Worm (Caenorhabditis elegans) whole organism, young adult: ENCODE data around the gene sams-1.

Experiments
- B0336.3 ChIP-seq: fragments of 200-800 bp; sonication (Bioruptor generic); IDR thresholded peaks from 2 replicates; pipeline ENCODE4 v1.3.6; 2022; ENCODE audit warnings: missing genetic modification characterization, missing compliant biosample characterization
- D2030.7 ChIP-seq: fragments of 200-800 bp; sonication (Bioruptor generic); IDR thresholded peaks from 2 replicates; pipeline ENCODE4 v1.3.6; 2022; ENCODE audit warnings: missing genetic modification reagents, missing genetic modification characterization, missing compliant biosample characterization
- F10E7.11 ChIP-seq: sonication (generic microtip); optimal IDR thresholded peaks from 2 replicates; lab custom pipeline; 2017; ENCODE audit warnings: mild to moderate bottlenecking, missing genetic modification characterization, moderate library complexity, missing compliant biosample characterization
- F23B12.7 ChIP-seq: sonication (generic microtip); optimal IDR thresholded peaks from 2 replicates; lab custom pipeline; 2017; ENCODE audit warnings: missing genetic modification characterization, mild to moderate bottlenecking, missing compliant biosample characterization, antibody characterized with exemption, moderate library complexity; ENCODE audit not compliant: insufficient read depth
- F55B11.4 ChIP-seq: sonication (generic microtip); optimal IDR thresholded peaks from 2 replicates; lab custom pipeline; 2016; ENCODE audit warnings: missing compliant biosample characterization, missing genetic modification characterization, borderline replicate concordance; ENCODE audit not compliant: insufficient read depth
- F57A8.1 ChIP-seq: fragments of 200-800 bp; sonication (Bioruptor generic); optimal IDR thresholded peaks from 2 replicates; lab custom pipeline; 2018; ENCODE audit warnings: mild to moderate bottlenecking, missing genetic modification characterization, moderate library complexity, missing compliant biosample characterization
- K12H6.12 ChIP-seq: fragments of 200-800 bp; sonication (Bioruptor generic); optimal IDR thresholded peaks from 2 replicates; lab custom pipeline; 2018; ENCODE audit warnings: mild to moderate bottlenecking, missing genetic modification characterization, missing compliant biosample characterization
- T26A5.8 ChIP-seq: sonication (generic microtip); optimal IDR thresholded peaks from 2 replicates; lab custom pipeline; 2016; ENCODE audit warnings: missing genetic modification characterization, missing compliant biosample characterization
- Y53F4B.3 ChIP-seq: fragments of 200-800 bp; sonication (Bioruptor generic); IDR thresholded peaks from 2 replicates; pipeline ENCODE4 v1.3.6; 2022; ENCODE audit warnings: missing genetic modification reagents, missing genetic modification characterization, missing compliant biosample characterization
- Y53G8AR.9 ChIP-seq: fragments of 200-800 bp; sonication (Bioruptor generic); conservative IDR thresholded peaks from 2 replicates; pipeline ENCODE4 v1.3.6; 2022; ENCODE audit warnings: missing genetic modification reagents, missing genetic modification characterization, missing compliant biosample characterization
- ZK185.1 ChIP-seq: sonication (generic microtip); optimal IDR thresholded peaks from 2 replicates; lab custom pipeline; 2016; ENCODE audit warnings: mild to moderate bottlenecking, missing genetic modification characterization, missing compliant biosample characterization; ENCODE audit not compliant: poor library complexity, severe bottlenecking
- ama-1 ChIP-seq, 3 experiments: fragments of 150-350 bp in 1 of 3; sonication (generic microtip) in 2 of 3; optimal IDR thresholded peaks; 2 replicates each; lab custom pipeline; 2014 to 2018; ENCODE audit warnings: missing biosample characterization in 2 of 3, missing genetic modification characterization in 2 of 3, missing genetic modification reagents in 2 of 3
- bed-1 ChIP-seq: fragments of 200-800 bp; sonication (Bioruptor generic); IDR thresholded peaks from 2 replicates; pipeline ENCODE4 v1.3.6; 2022; ENCODE audit warnings: missing genetic modification reagents, missing genetic modification characterization, missing compliant biosample characterization
- ccch-3 ChIP-seq: fragments of 200-800 bp; sonication (Bioruptor generic); optimal IDR thresholded peaks from 2 replicates; lab custom pipeline; 2018; ENCODE audit warnings: mild to moderate bottlenecking, missing genetic modification characterization, missing compliant biosample characterization
- ceh-100 ChIP-seq: fragments of 200-800 bp; sonication (Bioruptor generic); IDR thresholded peaks from 2 replicates; pipeline ENCODE4 v1.3.6; 2022; ENCODE audit warnings: missing genetic modification reagents, missing genetic modification characterization, missing compliant biosample characterization
- ceh-27 ChIP-seq: fragments of 200-800 bp; sonication (Bioruptor generic); optimal IDR thresholded peaks from 2 replicates; lab custom pipeline; 2018; ENCODE audit warnings: mild to moderate bottlenecking, missing genetic modification characterization, moderate library complexity, missing compliant biosample characterization
- ceh-58 ChIP-seq: fragments of 200-800 bp; sonication (Bioruptor generic); IDR thresholded peaks from 2 replicates; pipeline ENCODE4 v1.3.6; 2022; ENCODE audit warnings: missing genetic modification characterization, missing compliant biosample characterization
- chd-7 ChIP-seq: sonication (generic microtip); optimal IDR thresholded peaks from 2 replicates; lab custom pipeline; 2016; ENCODE audit warnings: mild to moderate bottlenecking, missing genetic modification characterization, moderate library complexity, missing compliant biosample characterization
- dpl-1 ChIP-seq: fragments of 150-350 bp; optimal IDR thresholded peaks from 2 replicates; lab custom pipeline; 2014; ENCODE audit warnings: missing biosample characterization, missing genetic modification reagents, missing genetic modification characterization
- egl-18 ChIP-seq: fragments of 200-800 bp; sonication (Bioruptor generic); IDR thresholded peaks from 2 replicates; pipeline ENCODE4 v1.3.6; 2022; ENCODE audit warnings: missing genetic modification reagents, missing genetic modification characterization, missing compliant biosample characterization
- egrh-3 ChIP-seq: fragments of 200-800 bp; sonication (Bioruptor generic); IDR thresholded peaks from 2 replicates; pipeline ENCODE4 v1.3.6; 2022; ENCODE audit warnings: missing genetic modification reagents, missing genetic modification characterization, missing compliant biosample characterization
- ekl-4 ChIP-seq: fragments of 200-800 bp; sonication (Bioruptor generic); IDR thresholded peaks from 2 replicates; pipeline ENCODE4 v1.3.6; 2022; ENCODE audit warnings: missing genetic modification reagents, missing genetic modification characterization, missing compliant biosample characterization
- ets-4 ChIP-seq: fragments of 200-800 bp; sonication (Bioruptor generic); optimal IDR thresholded peaks from 2 replicates; lab custom pipeline; 2018; ENCODE audit warnings: mild to moderate bottlenecking, missing genetic modification characterization, missing compliant biosample characterization
- fkh-3 ChIP-seq: sonication (generic microtip); optimal IDR thresholded peaks from 2 replicates; lab custom pipeline; 2016; ENCODE audit warnings: mild to moderate bottlenecking, missing genetic modification characterization, missing compliant biosample characterization
- hmg-1.2 ChIP-seq: fragments of 200-800 bp; sonication (Bioruptor generic); IDR thresholded peaks from 2 replicates; pipeline ENCODE4 v1.3.6; 2022; ENCODE audit warnings: missing genetic modification reagents, missing genetic modification characterization, missing compliant biosample characterization
- hrde-1 ChIP-seq: sonication (generic microtip); optimal IDR thresholded peaks from 2 replicates; lab custom pipeline; 2016; ENCODE audit warnings: missing genetic modification characterization, mild to moderate bottlenecking, missing compliant biosample characterization, moderate library complexity, missing genotype, missing genetic modification reagents, borderline replicate concordance
- lag-1 ChIP-seq: fragments of 200-800 bp; sonication (Bioruptor generic); IDR thresholded peaks from 2 replicates; pipeline ENCODE4 v1.3.6; 2022; ENCODE audit warnings: missing genetic modification reagents, missing genetic modification characterization, missing compliant biosample characterization
- let-526 ChIP-seq: fragments of 200-800 bp; sonication (Bioruptor generic); IDR thresholded peaks from 2 replicates; pipeline ENCODE4 v1.3.6; 2022; ENCODE audit warnings: missing genetic modification reagents, missing genetic modification characterization, missing compliant biosample characterization
- lin-40 ChIP-seq: sonication (generic microtip); optimal IDR thresholded peaks from 2 replicates; lab custom pipeline; 2016; ENCODE audit warnings: missing genetic modification characterization, mild to moderate bottlenecking, missing compliant biosample characterization, missing genotype, missing genetic modification reagents
- lsy-27 ChIP-seq: sonication (generic microtip); optimal IDR thresholded peaks from 2 replicates; lab custom pipeline; 2017; ENCODE audit warnings: missing genetic modification characterization, mild to moderate bottlenecking, missing compliant biosample characterization, antibody characterized with exemption, missing genotype, borderline replicate concordance; ENCODE audit not compliant: insufficient read depth
- mcd-1 ChIP-seq: fragments of 200-800 bp; sonication (Bioruptor generic); IDR thresholded peaks from 2 replicates; pipeline ENCODE4 v1.3.6; 2022; ENCODE audit warnings: missing genetic modification reagents, missing genetic modification characterization, missing compliant biosample characterization
- mes-4 ChIP-seq: sonication (generic microtip); optimal IDR thresholded peaks from 2 replicates; lab custom pipeline; 2016; ENCODE audit warnings: missing genotype, missing genetic modification characterization, missing compliant biosample characterization
- nhr-120 ChIP-seq: fragments of 200-800 bp; sonication (Bioruptor generic); IDR thresholded peaks from 2 replicates; pipeline ENCODE4 v1.3.6; 2022; ENCODE audit warnings: missing genetic modification characterization, missing compliant biosample characterization
- pbrm-1 ChIP-seq: fragments of 200-800 bp; sonication (Bioruptor generic); IDR thresholded peaks from 2 replicates; pipeline ENCODE4 v1.3.6; 2022; ENCODE audit warnings: missing genetic modification reagents, missing genetic modification characterization, missing compliant biosample characterization
- rcor-1 ChIP-seq: fragments of 200-800 bp; sonication (Bioruptor generic); IDR thresholded peaks from 2 replicates; pipeline ENCODE4 v1.3.6; 2022; ENCODE audit warnings: missing genetic modification reagents, missing genetic modification characterization, missing compliant biosample characterization
- rec-8 ChIP-seq, 2 experiments: sonication (generic microtip); optimal IDR thresholded peaks; 2 replicates each; lab custom pipeline; 2016; ENCODE audit warnings: mild to moderate bottlenecking in 2 of 2, missing genetic modification characterization in 2 of 2, missing genetic modification reagents in 2 of 2, missing genotype in 2 of 2, missing biosample characterization in 1 of 2, missing compliant biosample characterization in 1 of 2, moderate library complexity in 1 of 2
- repo-1 ChIP-seq: sonication (generic microtip); optimal IDR thresholded peaks from 2 replicates; lab custom pipeline; 2017; ENCODE audit warnings: mild to moderate bottlenecking, missing genetic modification characterization, missing compliant biosample characterization
- sdz-38 ChIP-seq: sonication (generic microtip); optimal IDR thresholded peaks from 2 replicates; lab custom pipeline; 2016; ENCODE audit warnings: missing genotype, missing genetic modification characterization, missing compliant biosample characterization
- snpc-1.1 ChIP-seq: sonication (generic microtip); optimal IDR thresholded peaks from 2 replicates; lab custom pipeline; 2017; ENCODE audit warnings: missing genetic modification characterization, mild to moderate bottlenecking, missing compliant biosample characterization, antibody characterized with exemption, moderate library complexity, missing genotype, missing genetic modification reagents; ENCODE audit not compliant: insufficient read depth
- somi-1 ChIP-seq: fragments of 200-800 bp; sonication (Bioruptor generic); optimal IDR thresholded peaks from 2 replicates; lab custom pipeline; 2018; ENCODE audit warnings: mild to moderate bottlenecking, missing genetic modification characterization, missing compliant biosample characterization
- tbp1 ChIP-seq: fragments of 200-800 bp; sonication (Bioruptor generic); optimal IDR thresholded peaks from 2 replicates; lab custom pipeline; 2018; ENCODE audit warnings: mild to moderate bottlenecking, missing genetic modification characterization, missing compliant biosample characterization
- unc-130 ChIP-seq: sonication (generic microtip); optimal IDR thresholded peaks from 2 replicates; lab custom pipeline; 2016; ENCODE audit warnings: missing genetic modification reagents, missing genetic modification characterization, missing compliant biosample characterization
- xnd-1 ChIP-seq: sonication (generic microtip); optimal IDR thresholded peaks from 2 replicates; lab custom pipeline; 2016; ENCODE audit warnings: missing genotype, missing genetic modification reagents, missing genetic modification characterization, missing compliant biosample characterization
- ztf-22 ChIP-seq: fragments of 200-800 bp; sonication (Bioruptor generic); optimal IDR thresholded peaks from 2 replicates; lab custom pipeline; 2018; ENCODE audit warnings: mild to moderate bottlenecking, missing genetic modification characterization, moderate library complexity, missing compliant biosample characterization
- ztf-28 ChIP-seq: fragments of 200-800 bp; sonication (Bioruptor generic); IDR thresholded peaks from 2 replicates; pipeline ENCODE4 v1.3.6; 2022; ENCODE audit warnings: missing genetic modification reagents, missing genetic modification characterization, missing compliant biosample characterization

Gene sams-1

DNA sequence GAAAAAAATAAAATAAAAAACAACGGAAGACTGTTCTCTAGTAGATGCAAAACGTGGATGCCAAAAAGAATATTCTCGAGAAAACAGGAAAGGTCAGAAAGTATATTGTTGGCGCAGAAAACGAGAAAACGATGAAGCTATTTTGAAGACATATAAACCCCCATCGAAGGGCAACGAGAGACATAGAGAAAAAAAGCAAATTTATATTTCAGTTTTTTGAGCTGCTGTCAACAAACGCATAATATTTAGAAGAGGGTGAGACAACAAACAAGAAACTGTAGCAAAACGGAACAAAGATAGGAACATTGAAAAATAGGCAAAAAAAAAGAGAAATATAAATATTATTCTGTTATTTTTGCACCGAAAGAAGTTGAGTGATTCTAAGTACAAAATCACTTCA is 26.5 kb downstream of the sams-1 start:
- TF ChIP-seq tbp1 (GFP tag; lab: Kevin White, UChicago): no peak
- TF ChIP-seq Y53G8AR.9 (GFP tag; lab: Robert Waterston, UW): no peak
- peak; percentile 18; the same call in 1 of the 2 replicates for TF ChIP-seq hmg-1.2 (GFP tag; lab: Robert Waterston, UW)
- TF ChIP-seq ccch-3 (GFP tag; lab: Kevin White, UChicago): no peak
- no peak for TF ChIP-seq ama-1 (optimal IDR thresholded peaks at IDR 0.05; lab: Kevin White, UChicago)
- TF ChIP-seq ama-1 (GFP tag; optimal IDR thresholded peaks at IDR 0.05; lab: Kevin White, UChicago): no peak
- no peak for TF ChIP-seq nhr-120 (GFP tag; lab: Robert Waterston, UW)

DNA sequence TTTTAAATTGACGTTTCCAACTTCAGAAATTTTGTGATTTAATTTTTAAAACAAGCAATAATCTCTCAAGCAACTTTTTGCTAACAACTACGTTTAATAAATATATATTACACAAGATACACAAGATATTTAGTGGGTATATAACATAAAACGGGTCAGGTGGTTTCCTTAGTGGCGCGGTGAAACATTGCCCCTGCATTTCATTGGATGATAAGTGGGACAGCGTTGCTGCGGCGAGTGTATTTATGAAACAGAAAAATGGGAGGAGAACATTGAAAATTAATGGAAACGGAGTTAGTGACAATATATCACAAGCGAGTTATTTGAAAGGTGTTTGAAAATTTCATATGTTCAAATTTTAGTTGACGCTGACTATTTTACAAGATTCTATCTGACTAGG is 27.0 kb downstream of the sams-1 start:
- TF ChIP-seq ceh-27 (GFP tag; lab: Kevin White, UChicago) (no peak), ceh-58 (GFP tag; lab: Robert Waterston, UW) (no peak), T26A5.8 (no peak), K12H6.12 (tag; lab: Kevin White, UChicago) (no peak), sdz-38 (tag; lab: Kevin White, UChicago) (no peak), Y53F4B.3 (GFP tag; lab: Robert Waterston, UW) (no peak), F57A8.1 (GFP tag; lab: Kevin White, UChicago) (no peak), ztf-22 (GFP tag; lab: Kevin White, UChicago) (no peak), egl-18 (no peak), somi-1 (GFP tag; lab: Kevin White, UChicago) (no peak), pbrm-1 (GFP tag; lab: Robert Waterston, UW) (no peak), egrh-3 (GFP tag; lab: Robert Waterston, UW) (no peak), repo-1 (no peak), B0336.3 (GFP tag; lab: Robert Waterston, UW) (no peak), unc-130 (GFP tag; lab: Kevin White, UChicago) (no peak)
- TF ChIP-seq, all 124 proteins: peak for 0

DNA sequence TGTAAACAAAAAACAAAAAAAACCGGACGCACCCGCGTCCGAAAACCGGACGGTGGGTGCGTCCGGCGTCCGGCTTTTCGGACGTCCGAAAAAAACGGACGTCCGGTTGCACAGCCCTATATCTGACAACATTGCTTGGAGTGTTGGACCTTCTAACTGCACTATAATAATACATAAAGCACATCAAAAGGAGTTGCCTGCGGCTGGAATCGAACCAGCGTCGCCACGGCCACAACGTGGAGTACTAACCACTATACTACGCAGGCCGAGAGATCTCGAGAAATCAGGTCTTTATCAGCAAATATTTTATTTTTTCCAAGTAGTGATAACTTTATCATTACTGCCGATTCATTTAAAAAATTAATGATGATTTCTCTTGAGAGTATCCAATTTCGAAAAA is 27.6 kb downstream of the sams-1 start:
- TF ChIP-seq F10E7.11 (tag; lab: Kevin White, UChicago): no peak
- peak; percentile 10 for TF ChIP-seq lin-40
- TF ChIP-seq ceh-100 (GFP tag; lab: Robert Waterston, UW): no peak
- TF ChIP-seq ztf-28 (GFP tag; lab: Robert Waterston, UW): no peak
- TF ChIP-seq F23B12.7: no peak
- no peak for TF ChIP-seq hrde-1 (tag; lab: Kevin White, UChicago)
- TF ChIP-seq hmg-1.2 (GFP tag; lab: Robert Waterston, UW): peak; percentile 35
- TF ChIP-seq tbp1 (GFP tag; lab: Kevin White, UChicago): peak; percentile 87
- TF ChIP-seq mcd-1 (GFP tag; lab: Robert Waterston, UW): 0 out of 2 replicates have a peak, but pooled peaks have one; percentile 20
- peak; percentile 16 for TF ChIP-seq snpc-1.1 (tag; lab: Kevin White, UChicago)
- TF ChIP-seq rcor-1 (GFP tag; lab: Robert Waterston, UW): peak; percentile 54
- TF ChIP-seq F55B11.4 (tag; lab: Kevin White, UChicago): no peak
- TF ChIP-seq lsy-27 (tag; lab: Kevin White, UChicago): no peak
- no peak for TF ChIP-seq mes-4 (tag; lab: Kevin White, UChicago)
- no peak for TF ChIP-seq let-526 (GFP tag; lab: Robert Waterston, UW)
- no peak for TF ChIP-seq bed-1 (GFP tag; lab: Robert Waterston, UW)
- no peak for TF ChIP-seq chd-7 (tag; lab: Kevin White, UChicago)
- TF ChIP-seq rec-8 (tag; optimal IDR thresholded peaks at IDR 0.05; lab: Kevin White, UChicago): peak in 1 of 2 experiments; percentile 33
- TF ChIP-seq D2030.7: peak; percentile 76
- no peak for TF ChIP-seq ekl-4
- no peak for TF ChIP-seq ets-4 (GFP tag; lab: Kevin White, UChicago)
- TF ChIP-seq fkh-3 (tag; lab: Kevin White, UChicago): no peak
- TF ChIP-seq dpl-1: no peak
- peak; percentile 61 for TF ChIP-seq ZK185.1 (tag; lab: Kevin White, UChicago)
- TF ChIP-seq lag-1 (GFP tag; lab: Robert Waterston, UW): no peak
- TF ChIP-seq xnd-1 (tag; lab: Kevin White, UChicago): no peak
